Worm (Caenorhabditis elegans) whole organism, L4 larva: ENCODE results near the gene dnj-7.

Experiments used
- F49E8.2 ChIP-seq: sonication (generic microtip); optimal IDR thresholded peaks from 2 replicates; lab custom pipeline; 2016; ENCODE audit warnings: missing compliant biosample characterization, mild to moderate bottlenecking, missing genetic modification characterization, borderline replicate concordance
- T26A8.4 ChIP-seq: fragments of 200-800 bp; sonication (Bioruptor generic); IDR thresholded peaks from 2 replicates; pipeline ENCODE4 v1.3.6; 2022; ENCODE audit warnings: missing genetic modification characterization, missing compliant biosample characterization
- Y105C5A.15 ChIP-seq: fragments of 200-800 bp; sonication (Bioruptor generic); IDR thresholded peaks from 2 replicates; pipeline ENCODE4 v1.3.6; 2022; ENCODE audit warnings: missing genetic modification characterization, missing compliant biosample characterization
- ceh-28 ChIP-seq: fragments of 150-350 bp; optimal IDR thresholded peaks from 2 replicates; lab custom pipeline; 2014; ENCODE audit warnings: missing biosample characterization, missing genetic modification reagents, missing genetic modification characterization
- ceh-62 ChIP-seq: sonication (generic microtip); optimal IDR thresholded peaks from 2 replicates; lab custom pipeline; 2017; ENCODE audit warnings: missing biosample characterization, missing genetic modification characterization
- ctbp-1 ChIP-seq: fragments of 200-800 bp; sonication (Bioruptor generic); IDR thresholded peaks from 2 replicates; pipeline ENCODE4 v1.3.6; 2022; ENCODE audit warnings: missing genetic modification reagents, missing genetic modification characterization, missing compliant biosample characterization
- daf-12 ChIP-seq: fragments of 150-350 bp; optimal IDR thresholded peaks from 2 replicates; lab custom pipeline; 2014; ENCODE audit warnings: missing biosample characterization, missing genetic modification reagents, missing genetic modification characterization
- daf-8 ChIP-seq: fragments of 200-800 bp; sonication (Bioruptor generic); IDR thresholded peaks from 2 replicates; pipeline ENCODE4 v1.3.6; 2022; ENCODE audit warnings: missing genetic modification characterization, missing compliant biosample characterization
- lin-29 ChIP-seq: fragments of 200-800 bp; sonication (Bioruptor generic); IDR thresholded peaks from 2 replicates; pipeline ENCODE4 v1.3.6; 2022; ENCODE audit warnings: missing genetic modification reagents, missing genetic modification characterization, missing compliant biosample characterization
- mxl-2 ChIP-seq: fragments of 200-800 bp; sonication (Bioruptor generic); conservative IDR thresholded peaks from 2 replicates; pipeline ENCODE4 v1.3.6; 2022; ENCODE audit warnings: missing genetic modification reagents, missing genetic modification characterization, missing compliant biosample characterization
- nhr-102 ChIP-seq: sonication (generic microtip); optimal IDR thresholded peaks from 2 replicates; lab custom pipeline; 2016; ENCODE audit warnings: mild to moderate bottlenecking, missing genetic modification characterization, moderate library complexity, missing compliant biosample characterization
- nhr-11 ChIP-seq: fragments of 150-350 bp; optimal IDR thresholded peaks from 2 replicates; lab custom pipeline; 2014; ENCODE audit warnings: missing biosample characterization, missing genetic modification characterization
- nhr-237 ChIP-seq: sonication (generic microtip); optimal IDR thresholded peaks from 2 replicates; lab custom pipeline; 2017; ENCODE audit warnings: missing biosample characterization, missing genetic modification characterization
- nhr-25 ChIP-seq: sonication (generic microtip); optimal IDR thresholded peaks from 2 replicates; lab custom pipeline; 2017; ENCODE audit warnings: missing genetic modification characterization, mild to moderate bottlenecking, missing compliant biosample characterization, antibody characterized with exemption, moderate library complexity, borderline replicate concordance; ENCODE audit not compliant: insufficient read depth
- nhr-41 ChIP-seq: fragments of 200-800 bp; sonication (Bioruptor generic); IDR thresholded peaks from 2 replicates; pipeline ENCODE4 v1.3.6; 2022; ENCODE audit warnings: missing genetic modification reagents, missing genetic modification characterization, missing compliant biosample characterization
- nhr-76 ChIP-seq: fragments of 150-350 bp; optimal IDR thresholded peaks from 2 replicates; lab custom pipeline; 2014; ENCODE audit warnings: missing biosample characterization, missing genetic modification characterization
- snpc-4 ChIP-seq: fragments of 150-350 bp; optimal IDR thresholded peaks from 2 replicates; lab custom pipeline; 2014; ENCODE audit warnings: missing biosample characterization, missing genetic modification characterization
- tag-97 ChIP-seq: fragments of 200-800 bp; sonication (Bioruptor generic); IDR thresholded peaks from 2 replicates; pipeline ENCODE4 v1.3.6; 2022; ENCODE audit warnings: missing genetic modification characterization, missing compliant biosample characterization
- unc-130 ChIP-seq: sonication (generic microtip); optimal IDR thresholded peaks from 2 replicates; lab custom pipeline; 2016; ENCODE audit warnings: missing genetic modification reagents, missing genetic modification characterization, missing compliant biosample characterization
- zip-11 ChIP-seq: fragments of 200-800 bp; sonication (Bioruptor generic); IDR thresholded peaks from 2 replicates; pipeline ENCODE4 v1.3.6; 2022; ENCODE audit warnings: missing genetic modification characterization, missing compliant biosample characterization
- ztf-7 ChIP-seq: fragments of 150-350 bp; optimal IDR thresholded peaks from 2 replicates; lab custom pipeline; 2014; ENCODE audit warnings: missing biosample characterization, missing genetic modification characterization

dnj-7 gene

ce11 chrX:7244756-7245155 lies 50.4 kb downstream of the dnj-7 start (continued):
- no peak for TF ChIP-seq Y105C5A.15
- no peak for TF ChIP-seq zip-11 (GFP tag; lab: Robert Waterston, UW)
- peak; percentile 74 for TF ChIP-seq nhr-102 (tag; lab: Kevin White, UChicago)
- TF ChIP-seq nhr-41 (GFP tag; lab: Robert Waterston, UW): no peak
- no peak for TF ChIP-seq unc-130 (GFP tag; lab: Kevin White, UChicago)
- TF ChIP-seq daf-12: no peak
- TF ChIP-seq nhr-25 (tag; lab: Kevin White, UChicago): no peak
- TF ChIP-seq lin-29 (GFP tag; lab: Robert Waterston, UW): no peak
- TF ChIP-seq tag-97 (GFP tag; lab: Robert Waterston, UW): no peak
- TF ChIP-seq F49E8.2: no peak
- no peak for TF ChIP-seq ctbp-1 (GFP tag; lab: Robert Waterston, UW)
- TF ChIP-seq daf-8: no peak
- TF ChIP-seq nhr-11: no peak
- no peak; the same call in 1 of the 2 replicates for TF ChIP-seq T26A8.4 (GFP tag; lab: Robert Waterston, UW)
- no peak for TF ChIP-seq snpc-4 (tag; lab: Kevin White, UChicago)
- TF ChIP-seq ztf-7: no peak
- no peak for TF ChIP-seq nhr-237 (tag; lab: Kevin White, UChicago)
- no peak for TF ChIP-seq nhr-76
- no peak for TF ChIP-seq ceh-28 (tag; lab: Kevin White, UChicago)
- TF ChIP-seq mxl-2: 0 out of 2 replicates have a peak, but pooled peaks have one; percentile 26
- no peak for TF ChIP-seq ceh-62 (tag; lab: Kevin White, UChicago)
